In genomic region chr3R:22573590-22573989, dm6 we compare ENCODE assay signal across 2 fruit fly cellular contexts.
TF ChIP-seq lines count a peak whose summit lies in the region.

No protein-coding gene starts in this region.

- TF ChIP-seq CTCF in whole organism, embryonic (GFP tag; optimal IDR thresholded peaks at IDR 0.05; lab: Kevin White, UChicago) = no peak

TF ChIP-seq in whole organism, embryonic, 481 proteins besides CTCF, POLR2A, EP300 and RAD21 (continues in another document):
- peak; percentile 56 for TF ChIP-seq CG15269 (tag; optimal IDR thresholded peaks at IDR 0.05; lab: Kevin White, UChicago)
- TF ChIP-seq CG2678 (tag; optimal IDR thresholded peaks at IDR 0.05; lab: Kevin White, UChicago) = peak; percentile 44
- no peak for TF ChIP-seq D19A (tag; optimal IDR thresholded peaks at IDR 0.05; lab: Kevin White, UChicago)
- TF ChIP-seq CG2875 (GFP tag; optimal IDR thresholded peaks at IDR 0.05; lab: Kevin White, UChicago) = peak; percentile 3
- no peak for TF ChIP-seq hkb (optimal IDR thresholded peaks at IDR 0.05; lab: Kevin White, UChicago)
- TF ChIP-seq hkb (GFP tag; IDR thresholded peaks at IDR 0.05; lab: Robert Waterston, UW) = peak; percentile 53; the same call in 1 of the 2 replicates
- TF ChIP-seq CG11723 (GFP tag; optimal IDR thresholded peaks at IDR 0.05; lab: Kevin White, UChicago) = peak; percentile 18
- peak; percentile 22 for TF ChIP-seq Sox100B (GFP tag; optimal IDR thresholded peaks at IDR 0.05; lab: Kevin White, UChicago)
- peak; percentile 13 for TF ChIP-seq dmrt99B (tag; optimal IDR thresholded peaks at IDR 0.05; lab: Kevin White, UChicago)
- TF ChIP-seq Doc3 (GFP tag; IDR thresholded peaks at IDR 0.05; lab: Robert Waterston, UW; ENCODE audit: partially characterized antibody) = no peak
- no peak for TF ChIP-seq psq (GFP tag; optimal IDR thresholded peaks at IDR 0.05; lab: Kevin White, UChicago)
- TF ChIP-seq CG15601 (tag; optimal IDR thresholded peaks at IDR 0.05; lab: Kevin White, UChicago) = peak; percentile 47
- TF ChIP-seq CG10543 (GFP tag; optimal IDR thresholded peaks at IDR 0.05; lab: Kevin White, UChicago) = peak; percentile 24
- TF ChIP-seq Hmr (GFP tag; optimal IDR thresholded peaks at IDR 0.05; lab: Kevin White, UChicago) = peak; percentile 27
- TF ChIP-seq Asciz (GFP tag; optimal IDR thresholded peaks at IDR 0.05; lab: Kevin White, UChicago) = peak; percentile 56
- TF ChIP-seq CG13296 (GFP tag; optimal IDR thresholded peaks at IDR 0.05; lab: Kevin White, UChicago) = peak; percentile 41
- peak; percentile 35 for TF ChIP-seq CrebB (tag; optimal IDR thresholded peaks at IDR 0.05; lab: Kevin White, UChicago)
- TF ChIP-seq CG14014 (GFP tag; IDR thresholded peaks at IDR 0.05; lab: Robert Waterston, UW) = peak; percentile 41; the same call in 1 of the 2 replicates
- TF ChIP-seq CG32767 (GFP tag; IDR thresholded peaks at IDR 0.05; lab: Robert Waterston, UW) = no peak
- TF ChIP-seq CG5180 (GFP tag; optimal IDR thresholded peaks at IDR 0.05; lab: Kevin White, UChicago) = peak; percentile 52
- TF ChIP-seq CG1233 (GFP tag; optimal IDR thresholded peaks at IDR 0.05; lab: Kevin White, UChicago) = peak; percentile 11
- TF ChIP-seq CG12769 (tag; optimal IDR thresholded peaks at IDR 0.05; lab: Kevin White, UChicago) = peak; percentile 6
- peak; percentile 15 for TF ChIP-seq sens (GFP tag; lab: Kevin White, UChicago)
- TF ChIP-seq fd3F (GFP tag; optimal IDR thresholded peaks at IDR 0.05; lab: Kevin White, UChicago) = peak; percentile 17
- TF ChIP-seq PHDP (tag; optimal IDR thresholded peaks at IDR 0.05; lab: Kevin White, UChicago) = peak; percentile 37
- peak; percentile 25 for TF ChIP-seq CG4707 (GFP tag; optimal IDR thresholded peaks at IDR 0.05; lab: Kevin White, UChicago)
- TF ChIP-seq CG2202 (tag; optimal IDR thresholded peaks at IDR 0.05; lab: Kevin White, UChicago) = peak; percentile 5
- TF ChIP-seq CG1529 (GFP tag; optimal IDR thresholded peaks at IDR 0.05; lab: Kevin White, UChicago) = peak; percentile 34
- TF ChIP-seq otp (GFP tag; IDR thresholded peaks at IDR 0.05; lab: Robert Waterston, UW) = peak; percentile 78
- TF ChIP-seq CG9932 (GFP tag; IDR thresholded peaks at IDR 0.05; lab: Robert Waterston, UW) = no peak
- TF ChIP-seq lab (GFP tag; optimal IDR thresholded peaks at IDR 0.05; lab: Kevin White, UChicago) = peak; percentile 51
- TF ChIP-seq rib (GFP tag; IDR thresholded peaks at IDR 0.05; lab: Robert Waterston, UW) = no peak
- TF ChIP-seq CG10431 (GFP tag; optimal IDR thresholded peaks at IDR 0.05; lab: Kevin White, UChicago) = peak; percentile 47
- no peak for TF ChIP-seq ewg (GFP tag; optimal IDR thresholded peaks at IDR 0.05; lab: Kevin White, UChicago)
- TF ChIP-seq fd64A (GFP tag; optimal IDR thresholded peaks at IDR 0.05; lab: Kevin White, UChicago) = peak; percentile 25
- peak; percentile 3 for TF ChIP-seq CoRest (tag; optimal IDR thresholded peaks at IDR 0.05; lab: Kevin White, UChicago)
- 0 out of 3 replicates have a peak, but pooled peaks have one; percentile 30 for TF ChIP-seq ci (GFP tag; IDR thresholded peaks at IDR 0.05; lab: Robert Waterston, UW)
- TF ChIP-seq CG15514 (GFP tag; optimal IDR thresholded peaks at IDR 0.05; lab: Kevin White, UChicago) = peak; percentile 17
- TF ChIP-seq ATbp (GFP tag; optimal IDR thresholded peaks at IDR 0.05; lab: Kevin White, UChicago) = peak; percentile 64
- TF ChIP-seq Hr78 (GFP tag; optimal IDR thresholded peaks at IDR 0.05; lab: Kevin White, UChicago) = peak in 1 of 2 experiments; percentile 7
- TF ChIP-seq zfh2 (GFP tag; optimal IDR thresholded peaks at IDR 0.05; lab: Kevin White, UChicago) = no peak
- TF ChIP-seq Fer3 (tag; optimal IDR thresholded peaks at IDR 0.05; lab: Kevin White, UChicago) = peak; percentile 2
- peak; percentile 5 for TF ChIP-seq CG7987 (GFP tag; optimal IDR thresholded peaks at IDR 0.05; lab: Kevin White, UChicago)
- TF ChIP-seq BtbVII (GFP tag; optimal IDR thresholded peaks at IDR 0.05; lab: Kevin White, UChicago) = peak; percentile 36
- no peak for TF ChIP-seq fu2 (GFP tag; optimal IDR thresholded peaks at IDR 0.05; lab: Kevin White, UChicago)

TF ChIP-seq in whole organism, prepupa, 60 proteins besides CTCF, POLR2A, EP300 and RAD21:
- no peak for TF ChIP-seq CG8632 (GFP tag; optimal IDR thresholded peaks at IDR 0.05; lab: Kevin White, UChicago)
- TF ChIP-seq fkh (GFP tag; optimal IDR thresholded peaks at IDR 0.05; lab: Kevin White, UChicago) = peak; percentile 72
